Fruit fly (Drosophila melanogaster) whole organism, embryonic: ENCODE measurements around the gene Mob3.

Source experiments
- CG10209 ChIP-seq: fragments of 200-800 bp; sonication (Bioruptor generic); optimal IDR thresholded peaks from 3 replicates; lab custom pipeline; 2017; ENCODE audit warnings: missing biosample characterization, mild to moderate bottlenecking, missing genetic modification characterization, missing genetic modification reagents
- CG10565 ChIP-seq: fragments of 200-800 bp; sonication (Bioruptor generic); optimal IDR thresholded peaks from 3 replicates; lab custom pipeline; 2016; ENCODE audit warnings: missing biosample characterization, mild to moderate bottlenecking, missing genetic modification characterization
- CG10979 ChIP-seq: fragments of 200-800 bp; sonication (Bioruptor generic); optimal IDR thresholded peaks from 2 replicates; lab custom pipeline; 2018; ENCODE audit warnings: missing biosample characterization, mild to moderate bottlenecking, missing genetic modification characterization, moderate library complexity
- CG11504 ChIP-seq: fragments of 200-800 bp; sonication (Bioruptor generic); optimal IDR thresholded peaks from 3 replicates; lab custom pipeline; 2019; ENCODE audit warnings: missing biosample characterization, mild to moderate bottlenecking, missing genetic modification characterization, moderate library complexity
- CG12744 ChIP-seq: fragments of 200-800 bp; sonication (Bioruptor generic); optimal IDR thresholded peaks from 2 replicates; lab custom pipeline; 2016; ENCODE audit warnings: missing biosample characterization, missing genetic modification characterization
- CG13624 ChIP-seq: fragments of 200-800 bp; sonication (Bioruptor generic); optimal IDR thresholded peaks from 2 replicates; lab custom pipeline; 2016; ENCODE audit warnings: missing biosample characterization, missing genetic modification characterization
- CG15479 ChIP-seq: fragments of 200-800 bp; sonication (Bioruptor generic); optimal IDR thresholded peaks from 3 replicates; lab custom pipeline; 2019; ENCODE audit warnings: missing biosample characterization, mild to moderate bottlenecking, missing genetic modification characterization, moderate library complexity
- CG1602 ChIP-seq: fragments of 200-800 bp; sonication (Bioruptor generic); optimal IDR thresholded peaks from 3 replicates; lab custom pipeline; 2016; ENCODE audit warnings: missing biosample characterization, missing genetic modification characterization
- CG16815 ChIP-seq: fragments of 200-800 bp; sonication (Bioruptor generic); optimal IDR thresholded peaks from 3 replicates; lab custom pipeline; 2017; ENCODE audit warnings: missing biosample characterization, mild to moderate bottlenecking, missing genetic modification characterization
- CG17802 ChIP-seq: fragments of 200-800 bp; sonication (Bioruptor generic); optimal IDR thresholded peaks from 2 replicates; lab custom pipeline; 2018; ENCODE audit warnings: missing biosample characterization, mild to moderate bottlenecking, missing genetic modification characterization, moderate library complexity
- CG18011 ChIP-seq: fragments of 200-800 bp; sonication (Bioruptor generic); optimal IDR thresholded peaks from 2 replicates; lab custom pipeline; 2017; ENCODE audit warnings: missing biosample characterization, missing genetic modification characterization, mild to moderate bottlenecking, moderate library complexity, missing genotype
- CG2199 ChIP-seq: fragments of 200-800 bp; sonication (Bioruptor generic); IDR thresholded peaks from 3 replicates; pipeline ENCODE4 v1.3.6; 2022; ENCODE audit warnings: missing biosample characterization, missing genetic modification characterization
- CG2678 ChIP-seq: fragments of 200-800 bp; sonication (Bioruptor generic); optimal IDR thresholded peaks from 3 replicates; lab custom pipeline; 2019; ENCODE audit warnings: missing biosample characterization, mild to moderate bottlenecking, missing genetic modification characterization, moderate library complexity
- CG30020 ChIP-seq: fragments of 200-800 bp; optimal IDR thresholded peaks from 2 replicates; lab custom pipeline; 2019; ENCODE audit warnings: missing biosample characterization, mild to moderate bottlenecking, missing genetic modification characterization, moderate library complexity
- CG30431 ChIP-seq: fragments of 200-800 bp; sonication (Bioruptor generic); optimal IDR thresholded peaks from 2 replicates; lab custom pipeline; 2017; ENCODE audit warnings: missing biosample characterization, missing genetic modification characterization
- CG31365 ChIP-seq: fragments of 200-800 bp; sonication (Bioruptor generic); optimal IDR thresholded peaks from 2 replicates; lab custom pipeline; 2018; ENCODE audit warnings: missing biosample characterization, mild to moderate bottlenecking, missing genetic modification characterization
- CG7839 ChIP-seq: fragments of 200-800 bp; sonication (Bioruptor generic); optimal IDR thresholded peaks from 3 replicates; lab custom pipeline; 2018; ENCODE audit warnings: missing biosample characterization, mild to moderate bottlenecking, missing genetic modification characterization, moderate library complexity
- CG8765 ChIP-seq: fragments of 200-800 bp; sonication (Bioruptor generic); IDR thresholded peaks from 2 replicates; pipeline ENCODE4 v1.3.6; 2022; ENCODE audit warnings: missing biosample characterization, missing genetic modification characterization
- D19B ChIP-seq: fragments of 200-800 bp; sonication (Bioruptor generic); optimal IDR thresholded peaks from 2 replicates; lab custom pipeline; 2017; ENCODE audit warnings: missing biosample characterization, mild to moderate bottlenecking, missing genetic modification characterization
- Dad ChIP-seq: fragments of 200-800 bp; sonication (Bioruptor generic); optimal IDR thresholded peaks from 3 replicates; lab custom pipeline; 2016; ENCODE audit warnings: missing biosample characterization, missing genetic modification characterization
- Dip3 ChIP-seq: fragments of 200-800 bp; sonication (Bioruptor generic); optimal IDR thresholded peaks from 3 replicates; lab custom pipeline; 2016; ENCODE audit warnings: missing biosample characterization, missing genetic modification characterization
- Fer3 ChIP-seq: fragments of 200-800 bp; sonication (Bioruptor generic); optimal IDR thresholded peaks from 2 replicates; lab custom pipeline; 2018; ENCODE audit warnings: missing biosample characterization, mild to moderate bottlenecking, missing genetic modification characterization, moderate library complexity
- Hr3 ChIP-seq: fragments of 200-800 bp; sonication (Bioruptor generic); optimal IDR thresholded peaks from 3 replicates; lab custom pipeline; 2016; ENCODE audit warnings: missing biosample characterization, missing genetic modification characterization
- Hr78 ChIP-seq, 2 experiments: fragments of 200-800 bp in 1 of 2; fragments of >200 bp in 1 of 2; sonication (Bioruptor generic) in 1 of 2; optimal IDR thresholded peaks; 2 replicates each; lab custom pipeline; 2017 to 2019; ENCODE audit warnings: missing biosample characterization in 2 of 2, missing genetic modification characterization in 2 of 2, mild to moderate bottlenecking in 1 of 2, moderate library complexity in 1 of 2
- Lhr ChIP-seq: fragments of 200-800 bp; sonication (Bioruptor generic); optimal IDR thresholded peaks from 3 replicates; lab custom pipeline; 2017; ENCODE audit warnings: mild to moderate bottlenecking, missing biosample characterization, missing genetic modification reagents, missing genetic modification characterization
- Lpt ChIP-seq: fragments of >200 bp; optimal IDR thresholded peaks from 2 replicates; lab custom pipeline; 2018; ENCODE audit warnings: missing biosample characterization, missing genetic modification characterization
- MBD-R2 ChIP-seq: fragments of 200-800 bp; sonication (Bioruptor generic); IDR thresholded peaks from 2 replicates; pipeline ENCODE4 v1.3.6; 2022; ENCODE audit warnings: missing biosample characterization, missing genetic modification characterization
- Mes4 ChIP-seq: fragments of 200-800 bp; sonication (Bioruptor generic); optimal IDR thresholded peaks from 2 replicates; lab custom pipeline; 2016; ENCODE audit warnings: missing biosample characterization, missing genetic modification characterization
- NFAT ChIP-seq: fragments of 200-800 bp; sonication (Bioruptor generic); IDR thresholded peaks from 2 replicates; pipeline ENCODE4 v1.3.6; 2022; ENCODE audit warnings: missing biosample characterization, missing genetic modification characterization
- Nf-YA ChIP-seq: fragments of 200-800 bp; sonication (Bioruptor generic); IDR thresholded peaks from 2 replicates; pipeline ENCODE4 v1.3.6; 2022; ENCODE audit warnings: missing biosample characterization, missing genetic modification characterization
- Poxn ChIP-seq: fragments of 200-800 bp; sonication (Bioruptor generic); IDR thresholded peaks from 2 replicates; pipeline ENCODE4 v1.3.6; 2022; ENCODE audit warnings: missing biosample characterization, missing genetic modification characterization
- Trl ChIP-seq, 3 experiments: fragments of >200 bp in 2 of 3; fragments of 200-800 bp in 1 of 3; sonication (Bioruptor generic) in 1 of 3; optimal IDR thresholded peaks; 2 replicates in 1 of 3; 3 replicates in 2 of 3; lab custom pipeline; 2016 to 2017; ENCODE audit warnings: missing biosample characterization in 1 of 3, missing genetic modification characterization in 1 of 3
- Xrp1 ChIP-seq: fragments of 200-800 bp; sonication (Bioruptor generic); IDR thresholded peaks from 2 replicates; pipeline ENCODE4 v1.3.6; 2022; ENCODE audit warnings: missing biosample characterization, missing genetic modification characterization
- ase ChIP-seq: fragments of 200-800 bp; sonication (Bioruptor generic); IDR thresholded peaks from 3 replicates; pipeline ENCODE4 v1.3.6; 2022; ENCODE audit warnings: missing biosample characterization, missing genetic modification characterization
- ash1 ChIP-seq: fragments of 200-800 bp; sonication (Bioruptor generic); optimal IDR thresholded peaks from 2 replicates; lab custom pipeline; 2018; ENCODE audit warnings: missing biosample characterization, mild to moderate bottlenecking, missing genetic modification characterization
- bowl ChIP-seq: fragments of 200-800 bp; sonication (Bioruptor generic); IDR thresholded peaks from 2 replicates; pipeline ENCODE4 v1.3.6; 2022; ENCODE audit warnings: missing biosample characterization, missing genetic modification characterization
- bsh ChIP-seq, 2 experiments: fragments of 200-800 bp; sonication (Bioruptor generic); optimal IDR thresholded peaks; 2 replicates each; lab custom pipeline; 2017 to 2018; ENCODE audit warnings: mild to moderate bottlenecking in 2 of 2, missing biosample characterization in 2 of 2, missing genetic modification characterization in 2 of 2, moderate library complexity in 1 of 2
- cas ChIP-seq: fragments of 200-800 bp; sonication (Bioruptor generic); IDR thresholded peaks from 2 replicates; pipeline ENCODE4 v1.3.6; 2022; ENCODE audit warnings: missing biosample characterization, missing genetic modification characterization
- caup ChIP-seq: fragments of 200-800 bp; sonication (Bioruptor generic); optimal IDR thresholded peaks from 3 replicates; lab custom pipeline; 2017; ENCODE audit warnings: missing biosample characterization, mild to moderate bottlenecking, missing genetic modification characterization, moderate library complexity; ENCODE audit not compliant: severe bottlenecking
- dm ChIP-seq: fragments of 200-800 bp; sonication (Bioruptor generic); optimal IDR thresholded peaks from 3 replicates; lab custom pipeline; 2016; ENCODE audit warnings: missing biosample characterization, missing genetic modification characterization
- esg ChIP-seq: fragments of 200-800 bp; sonication (Bioruptor generic); conservative IDR thresholded peaks from 2 replicates; pipeline ENCODE4 v1.3.6; 2022; ENCODE audit warnings: missing biosample characterization, missing genetic modification characterization
- lilli ChIP-seq: fragments of 200-800 bp; sonication (Bioruptor generic); optimal IDR thresholded peaks from 3 replicates; lab custom pipeline; 2016; ENCODE audit warnings: missing biosample characterization, missing genetic modification characterization
- lov ChIP-seq, 2 experiments: fragments of 200-800 bp in 1 of 2; fragments of >200 bp in 1 of 2; sonication (Bioruptor generic) in 1 of 2; IDR thresholded peaks in 1 of 2; optimal IDR thresholded peaks in 1 of 2; 2 replicates in 1 of 2; 3 replicates in 1 of 2; pipeline versions ENCODE4 v1.3.6 to Lab custom; 2017 to 2022; ENCODE audit warnings: missing biosample characterization in 1 of 2, missing genetic modification characterization in 1 of 2
- odd ChIP-seq: fragments of 200-800 bp; sonication (Bioruptor generic); optimal IDR thresholded peaks from 2 replicates; lab custom pipeline; 2017; ENCODE audit warnings: missing biosample characterization, mild to moderate bottlenecking, missing genetic modification characterization
- psq ChIP-seq: fragments of 200-800 bp; sonication (Bioruptor generic); optimal IDR thresholded peaks from 2 replicates; lab custom pipeline; 2017; ENCODE audit warnings: missing biosample characterization, missing genetic modification characterization
- run ChIP-seq: fragments of 200-800 bp; sonication (Bioruptor generic); optimal IDR thresholded peaks from 3 replicates; lab custom pipeline; 2018; ENCODE audit warnings: missing biosample characterization, mild to moderate bottlenecking, missing genetic modification characterization
- sd ChIP-seq: fragments of 200-800 bp; sonication (Bioruptor generic); optimal IDR thresholded peaks from 3 replicates; lab custom pipeline; 2018; ENCODE audit warnings: missing biosample characterization, mild to moderate bottlenecking, missing genetic modification characterization, moderate library complexity
- tna ChIP-seq: fragments of 200-800 bp; sonication (Bioruptor generic); IDR thresholded peaks from 2 replicates; pipeline ENCODE4 v1.3.6; 2022; ENCODE audit warnings: missing biosample characterization, missing genetic modification characterization; ENCODE audit not compliant: partially characterized antibody
- zen ChIP-seq: fragments of 200-800 bp; sonication (Bioruptor generic); optimal IDR thresholded peaks from 3 replicates; lab custom pipeline; 2018; ENCODE audit warnings: missing biosample characterization, mild to moderate bottlenecking, missing genetic modification characterization, moderate library complexity

The Mob3 gene

DNA sequence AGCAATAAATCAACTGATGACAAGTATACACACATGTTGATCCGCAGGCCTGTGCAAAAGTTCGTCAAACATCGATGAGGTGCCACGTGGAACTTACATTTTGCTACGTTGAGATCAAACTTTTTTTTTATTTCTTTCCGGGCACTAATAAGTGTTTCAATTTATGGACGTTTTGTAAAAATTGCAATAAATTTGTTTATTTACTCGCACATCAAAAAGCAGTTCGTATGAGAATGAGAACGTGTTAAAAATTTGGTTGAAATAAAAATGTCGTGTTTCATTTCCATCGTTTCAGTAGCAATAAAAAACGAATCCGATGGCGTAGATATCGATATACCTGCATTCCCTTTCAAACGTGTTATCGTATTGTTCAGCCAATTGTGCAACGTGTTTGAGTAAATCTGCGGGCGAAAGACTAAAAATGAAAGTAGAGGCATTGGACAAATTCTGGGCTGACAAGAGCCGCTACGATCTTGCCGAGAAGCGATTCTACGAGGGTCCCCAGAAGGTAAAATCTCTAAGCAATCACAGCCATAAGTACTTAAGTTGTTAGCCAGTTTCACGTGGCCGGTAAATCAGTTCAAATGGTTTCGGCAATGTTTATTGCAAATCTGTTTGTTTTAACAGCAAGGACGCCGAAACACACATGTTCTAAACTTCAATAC is 32.9 kb upstream of the Mob3 start, which contains the start of gene eEF1delta (continued):
- TF ChIP-seq lov (optimal IDR thresholded peaks at IDR 0.05; lab: Kevin White, UChicago) (no peak), lov (GFP tag; IDR thresholded peaks at IDR 0.05; lab: Robert Waterston, UW) (no peak), CG12744 (GFP tag; lab: Kevin White, UChicago) (no peak), CG17802 (tag; lab: Kevin White, UChicago) (peak; percentile 98), CG10979 (no peak), odd (GFP tag; lab: Kevin White, UChicago) (no peak), Dad (GFP tag; lab: Kevin White, UChicago) (no peak), CG18011 (GFP tag; lab: Kevin White, UChicago) (no peak), CG10209 (GFP tag; lab: Kevin White, UChicago) (no peak), CG7839 (tag; lab: Kevin White, UChicago) (no peak), CG2678 (tag; lab: Kevin White, UChicago) (no peak), CG1602 (no peak), Hr78 (GFP tag; optimal IDR thresholded peaks at IDR 0.05; lab: Kevin White, UChicago) (no peak), run (tag; lab: Kevin White, UChicago) (no peak), NFAT (GFP tag; lab: Robert Waterston, UW) (no peak), Lpt (GFP tag; lab: Kevin White, UChicago) (no peak), bsh (GFP tag; optimal IDR thresholded peaks at IDR 0.05; lab: Kevin White, UChicago) (no peak), Fer3 (no peak), CG10565 (GFP tag; lab: Kevin White, UChicago) (no peak), Trl (optimal IDR thresholded peaks at IDR 0.05; lab: Kevin White, UChicago) (no peak), Trl (GFP tag; optimal IDR thresholded peaks at IDR 0.05; lab: Kevin White, UChicago) (no peak), zen (no peak), D19B (GFP tag; lab: Kevin White, UChicago) (no peak), tna (GFP tag; lab: Robert Waterston, UW) (no peak), Nf-YA (no peak), CG8765 (GFP tag; lab: Robert Waterston, UW) (no peak), psq (GFP tag; lab: Kevin White, UChicago) (no peak), CG15479 (peak; percentile 45), CG2199 (no peak), bowl (GFP tag; lab: Robert Waterston, UW) (no peak), caup (GFP tag; lab: Kevin White, UChicago) (no peak), Mes4 (no peak), CG16815 (GFP tag; lab: Kevin White, UChicago) (no peak), CG11504 (tag; lab: Kevin White, UChicago) (no peak), cas (GFP tag; lab: Robert Waterston, UW) (no peak), ase (no peak), Dip3 (GFP tag; lab: Kevin White, UChicago) (no peak), CG30431 (GFP tag; lab: Kevin White, UChicago) (no peak), MBD-R2 (peak; percentile 53; the same call in 1 of the 2 replicates), Poxn (no peak), ash1 (no peak), CG31365 (tag; lab: Kevin White, UChicago) (no peak), Xrp1 (GFP tag; lab: Robert Waterston, UW) (no peak), lilli (GFP tag; lab: Kevin White, UChicago) (no peak), sd (tag; lab: Kevin White, UChicago) (peak; percentile 27), CG13624 (GFP tag; lab: Kevin White, UChicago) (no peak), esg (GFP tag; lab: Robert Waterston, UW) (no peak), Lhr (GFP tag; lab: Kevin White, UChicago) (no peak), dm (GFP tag; lab: Kevin White, UChicago) (peak; percentile 45), Hr3 (GFP tag; lab: Kevin White, UChicago) (no peak), CG30020 (tag; lab: Kevin White, UChicago) (peak; percentile 97)
